Worm (Caenorhabditis elegans): ENCODE measurements around the gene tsp-8.

tsp-8 gene

ce11 chrX:14753514-14754076 is 24.3 kb upstream of the tsp-8 start, which contains the start of gene sucl-1 (continued):
- TF ChIP-seq Y22D7AL.16 (tag; optimal IDR thresholded peaks at IDR 0.05), result no peak
- TF ChIP-seq tbx-2 (tag; optimal IDR thresholded peaks at IDR 0.05), result peak; percentile 74
- TF ChIP-seq C38D4.7 (GFP tag; optimal IDR thresholded peaks at IDR 0.05), result no peak

DNA sequence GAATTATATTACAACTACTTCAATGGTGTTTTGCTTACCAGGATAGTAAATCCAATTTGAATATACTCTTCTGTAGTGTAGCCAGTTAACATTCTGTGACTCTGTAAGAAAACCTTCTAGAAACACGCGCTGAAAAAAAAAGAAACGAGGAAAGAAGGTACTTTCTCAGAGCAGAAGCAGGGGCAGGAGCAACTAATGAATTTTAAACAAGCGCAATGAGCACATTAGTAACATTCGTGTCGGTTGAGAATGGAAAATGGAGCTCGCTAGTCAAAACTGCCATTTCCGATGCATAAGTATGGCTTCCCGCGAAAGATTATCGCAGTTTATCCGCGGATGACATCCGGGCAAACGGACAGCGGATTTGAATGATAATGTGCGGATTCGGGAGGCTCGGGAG is 22.6 kb upstream of the tsp-8 start, which contains the start of gene C05G5.3:
Gene C05G5.3 (minus strand): TSS at position 101 of the 400 bp plus-strand sequence.
- TF ChIP-seq pha-4 (tag; optimal IDR thresholded peaks at IDR 0.05) (no peak), eyg-1 (tag; optimal IDR thresholded peaks at IDR 0.05) (no peak), unc-86 (tag; optimal IDR thresholded peaks at IDR 0.05) (no peak), elt-4 (tag; optimal IDR thresholded peaks at IDR 0.05) (no peak), fkh-10 (GFP tag; optimal IDR thresholded peaks at IDR 0.05) (no peak), ahr-1 (tag; optimal IDR thresholded peaks at IDR 0.05) (no peak), T23F11.4 (GFP tag; optimal IDR thresholded peaks at IDR 0.05) (no peak), pros-1 (tag; optimal IDR thresholded peaks at IDR 0.05) (no peak), ceh-24 (tag; optimal IDR thresholded peaks at IDR 0.05) (no peak), hlh-15 (tag; optimal IDR thresholded peaks at IDR 0.05) (no peak), fkh-6 (tag; optimal IDR thresholded peaks at IDR 0.05) (no peak), C38D4.7 (GFP tag; optimal IDR thresholded peaks at IDR 0.05) (no peak), ceh-30 (tag; optimal IDR thresholded peaks at IDR 0.05) (no peak), pqm-1 (tag; optimal IDR thresholded peaks at IDR 0.05) (no peak)

ce11 chrX:14746948-14747347 is 17.6 kb upstream of the tsp-8 start, which contains the start of gene C05G5.2:
Gene C05G5.2 (plus strand): TSS chrX:14747303.
- TF ChIP-seq elt-2 (tag; optimal IDR thresholded peaks at IDR 0.05) (peak; percentile 89), pat-9 (tag; optimal IDR thresholded peaks at IDR 0.05) (peak; percentile 6), ceh-34 (tag; optimal IDR thresholded peaks at IDR 0.05) (no peak), C08G9.2 (tag; optimal IDR thresholded peaks at IDR 0.05) (peak; percentile 32), pha-2 (tag; optimal IDR thresholded peaks at IDR 0.05) (peak; percentile 11), rnt-1 (tag; optimal IDR thresholded peaks at IDR 0.05) (peak; percentile 30), ets-4 (tag; optimal IDR thresholded peaks at IDR 0.05) (peak; percentile 5), pax-1 (tag; optimal IDR thresholded peaks at IDR 0.05) (no peak), zip-5 (tag; optimal IDR thresholded peaks at IDR 0.05) (no peak), fkh-10 (GFP tag; optimal IDR thresholded peaks at IDR 0.05) (no peak), hlh-13 (GFP tag; optimal IDR thresholded peaks at IDR 0.05) (no peak), Y22D7AL.16 (tag; optimal IDR thresholded peaks at IDR 0.05) (no peak), syd-9 (tag; optimal IDR thresholded peaks at IDR 0.05) (no peak), ceh-24 (tag; optimal IDR thresholded peaks at IDR 0.05) (no peak), ceh-18 (tag; optimal IDR thresholded peaks at IDR 0.05) (peak; percentile 73), sdc-2 (tag; optimal IDR thresholded peaks at IDR 0.05) (peak; percentile 68), eyg-1 (tag; optimal IDR thresholded peaks at IDR 0.05) (no peak), tbx-2 (tag; optimal IDR thresholded peaks at IDR 0.05) (peak; percentile 77), ttx-3 (tag; optimal IDR thresholded peaks at IDR 0.05) (no peak), pros-1 (tag; optimal IDR thresholded peaks at IDR 0.05) (no peak), fkh-6 (tag; optimal IDR thresholded peaks at IDR 0.05) (no peak), unc-86 (tag; optimal IDR thresholded peaks at IDR 0.05) (peak; percentile 18), ceh-6 (GFP tag; optimal IDR thresholded peaks at IDR 0.05) (no peak), tbx-7 (tag; optimal IDR thresholded peaks at IDR 0.05) (no peak), ceh-45 (GFP tag; IDR thresholded peaks at IDR 0.05) (peak; percentile 57; the same call in 1 of the 2 replicates), ceh-9 (tag; optimal IDR thresholded peaks at IDR 0.05) (no peak), C38D4.7 (GFP tag; optimal IDR thresholded peaks at IDR 0.05) (no peak), ztf-16 (tag; optimal IDR thresholded peaks at IDR 0.05) (no peak), ceh-30 (tag; optimal IDR thresholded peaks at IDR 0.05) (no peak), lim-6 (tag; optimal IDR thresholded peaks at IDR 0.05) (no peak), ceh-19 (GFP tag; optimal IDR thresholded peaks at IDR 0.05) (peak; percentile 40), madf-2 (tag; optimal IDR thresholded peaks at IDR 0.05) (no peak), unc-55 (GFP tag; optimal IDR thresholded peaks at IDR 0.05) (no peak), nfya-1 (tag; optimal IDR thresholded peaks at IDR 0.05) (peak; percentile 72), fax-1 (tag; optimal IDR thresholded peaks at IDR 0.05) (peak; percentile 4), elt-4 (tag; optimal IDR thresholded peaks at IDR 0.05) (no peak), ceh-2 (tag; optimal IDR thresholded peaks at IDR 0.05) (no peak), dmd-4 (tag; optimal IDR thresholded peaks at IDR 0.05; ENCODE audit: borderline replicate concordance) (no peak), lin-11 (tag; optimal IDR thresholded peaks at IDR 0.05) (peak; percentile 3), ama-1 (optimal IDR thresholded peaks at IDR 0.05) (no peak), nhr-11 (tag; optimal IDR thresholded peaks at IDR 0.05) (no peak), T23F11.4 (GFP tag; optimal IDR thresholded peaks at IDR 0.05) (no peak), K02D7.2 (tag; optimal IDR thresholded peaks at IDR 0.05) (no peak), ref-2 (tag; optimal IDR thresholded peaks at IDR 0.05) (peak; percentile 52)

All from whole organism, late embryonic.